Fruit fly (Drosophila melanogaster) whole organism, embryonic: ENCODE measurements around the gene Mrtf.

ENCODE experiments used
- Adf1 ChIP-seq: fragments of 200-800 bp; sonication (Bioruptor generic); IDR thresholded peaks from 2 replicates; pipeline ENCODE4 v1.3.6; 2022; ENCODE audit warnings: missing biosample characterization, missing genetic modification characterization
- B-H1 ChIP-seq: fragments of 200-800 bp; sonication (Bioruptor generic); IDR thresholded peaks from 3 replicates; pipeline ENCODE4 v1.3.6; 2022; ENCODE audit warnings: missing biosample characterization, missing genetic modification characterization
- B-H2 ChIP-seq: fragments of 200-800 bp; sonication (Bioruptor generic); optimal IDR thresholded peaks from 2 replicates; lab custom pipeline; 2018; ENCODE audit warnings: missing biosample characterization, mild to moderate bottlenecking, missing genetic modification characterization
- Bdp1 ChIP-seq: fragments of 200-800 bp; sonication (Bioruptor generic); optimal IDR thresholded peaks from 3 replicates; lab custom pipeline; 2016; ENCODE audit warnings: missing biosample characterization, missing genetic modification characterization
- CG10366 ChIP-seq: fragments of 200-800 bp; sonication (Bioruptor generic); IDR thresholded peaks from 2 replicates; pipeline ENCODE4 v1.3.6; 2022; ENCODE audit warnings: missing biosample characterization, missing genetic modification characterization
- CG10979 ChIP-seq: fragments of 200-800 bp; sonication (Bioruptor generic); optimal IDR thresholded peaks from 2 replicates; lab custom pipeline; 2018; ENCODE audit warnings: missing biosample characterization, mild to moderate bottlenecking, missing genetic modification characterization, moderate library complexity
- CG11093 ChIP-seq: fragments of 200-800 bp; sonication (Bioruptor generic); IDR thresholded peaks from 3 replicates; pipeline ENCODE4 v1.3.6; 2022; ENCODE audit warnings: missing biosample characterization, missing genetic modification characterization
- CG11398 ChIP-seq: fragments of 200-800 bp; sonication (Bioruptor generic); optimal IDR thresholded peaks from 2 replicates; lab custom pipeline; 2016; ENCODE audit warnings: missing biosample characterization, missing genetic modification characterization
- CG11695 ChIP-seq: fragments of 200-800 bp; sonication (Bioruptor generic); IDR thresholded peaks from 3 replicates; pipeline ENCODE4 v1.3.6; 2022; ENCODE audit warnings: missing biosample characterization, missing genetic modification characterization
- CG11696 ChIP-seq: fragments of 200-800 bp; sonication (Bioruptor generic); IDR thresholded peaks from 2 replicates; pipeline ENCODE4 v1.3.6; 2022; ENCODE audit warnings: missing biosample characterization, missing genetic modification characterization
- CG14441 ChIP-seq: fragments of 200-800 bp; sonication (Bioruptor generic); IDR thresholded peaks from 2 replicates; pipeline ENCODE4 v1.3.6; 2022; ENCODE audit warnings: missing biosample characterization, missing genetic modification characterization
- CG17568 ChIP-seq: fragments of 200-800 bp; sonication (Bioruptor generic); optimal IDR thresholded peaks from 2 replicates; lab custom pipeline; 2018; ENCODE audit warnings: missing biosample characterization, mild to moderate bottlenecking, missing genetic modification characterization, moderate library complexity
- CG17912 ChIP-seq: fragments of 200-800 bp; sonication (Bioruptor generic); optimal IDR thresholded peaks from 2 replicates; lab custom pipeline; 2018; ENCODE audit warnings: missing biosample characterization, mild to moderate bottlenecking, missing genetic modification characterization
- CG18476 ChIP-seq: fragments of 200-800 bp; sonication (Bioruptor generic); optimal IDR thresholded peaks from 2 replicates; lab custom pipeline; 2016; ENCODE audit warnings: missing biosample characterization, mild to moderate bottlenecking, missing genetic modification characterization
- CG2116 ChIP-seq: fragments of 200-800 bp; sonication (Bioruptor generic); optimal IDR thresholded peaks from 3 replicates; lab custom pipeline; 2018; ENCODE audit warnings: missing biosample characterization, mild to moderate bottlenecking, missing genetic modification characterization
- CG2889 ChIP-seq: fragments of 200-800 bp; sonication (Bioruptor generic); IDR thresholded peaks from 3 replicates; pipeline ENCODE4 v1.3.6; 2022; ENCODE audit warnings: missing biosample characterization, missing genetic modification characterization
- CG4328 ChIP-seq: fragments of 200-800 bp; sonication (Bioruptor generic); optimal IDR thresholded peaks from 3 replicates; lab custom pipeline; 2017; ENCODE audit warnings: missing biosample characterization, missing genetic modification reagents, missing genetic modification characterization
- CG4617 ChIP-seq: fragments of 200-800 bp; sonication (Bioruptor generic); optimal IDR thresholded peaks from 3 replicates; lab custom pipeline; 2016; ENCODE audit warnings: missing biosample characterization, missing genetic modification characterization, borderline replicate concordance
- CG5180 ChIP-seq: fragments of 200-800 bp; sonication (Bioruptor generic); optimal IDR thresholded peaks from 3 replicates; lab custom pipeline; 2017; ENCODE audit warnings: missing biosample characterization, missing genetic modification characterization, mild to moderate bottlenecking, moderate library complexity, missing genetic modification reagents
- CG6854 ChIP-seq: fragments of 200-800 bp; sonication (Bioruptor generic); optimal IDR thresholded peaks from 3 replicates; lab custom pipeline; 2017; ENCODE audit warnings: missing biosample characterization, mild to moderate bottlenecking, missing genetic modification characterization
- CG7987 ChIP-seq: fragments of 200-800 bp; sonication (Bioruptor generic); optimal IDR thresholded peaks from 2 replicates; lab custom pipeline; 2018; ENCODE audit warnings: missing biosample characterization, mild to moderate bottlenecking, missing genetic modification characterization, moderate library complexity
- CG8359 ChIP-seq: fragments of 200-800 bp; sonication (Bioruptor generic); optimal IDR thresholded peaks from 2 replicates; lab custom pipeline; 2017; ENCODE audit warnings: missing biosample characterization, mild to moderate bottlenecking, missing genetic modification characterization, borderline replicate concordance
- CG9215 ChIP-seq: fragments of 200-800 bp; sonication (Bioruptor generic); IDR thresholded peaks from 2 replicates; pipeline ENCODE4 v1.3.6; 2022; ENCODE audit warnings: missing biosample characterization, missing genetic modification characterization
- Camta ChIP-seq: fragments of 200-800 bp; sonication (Bioruptor generic); optimal IDR thresholded peaks from 2 replicates; lab custom pipeline; 2016; ENCODE audit warnings: missing biosample characterization, missing genetic modification characterization
- CoRest ChIP-seq: fragments of 200-800 bp; sonication (Bioruptor generic); optimal IDR thresholded peaks from 3 replicates; lab custom pipeline; 2018; ENCODE audit warnings: missing biosample characterization, mild to moderate bottlenecking, missing genetic modification characterization, moderate library complexity
- D ChIP-seq, 2 experiments: fragments of 200-800 bp in 1 of 2; fragments of >200 bp in 1 of 2; sonication (Bioruptor generic) in 1 of 2; optimal IDR thresholded peaks; 2 replicates in 1 of 2; 3 replicates in 1 of 2; lab custom pipeline; 2017; ENCODE audit warnings: mild to moderate bottlenecking in 1 of 2, missing biosample characterization in 1 of 2, missing genetic modification characterization in 1 of 2, missing genetic modification reagents in 1 of 2
- Gsc ChIP-seq: fragments of 200-800 bp; sonication (Bioruptor generic); IDR thresholded peaks from 2 replicates; pipeline ENCODE4 v1.3.6; 2022; ENCODE audit warnings: missing biosample characterization, missing genetic modification characterization
- Jarid2 ChIP-seq: fragments of 200-800 bp; sonication (Bioruptor generic); optimal IDR thresholded peaks from 3 replicates; lab custom pipeline; 2017; ENCODE audit warnings: mild to moderate bottlenecking, missing biosample characterization, missing genetic modification reagents, missing genetic modification characterization
- Lhr ChIP-seq: fragments of 200-800 bp; sonication (Bioruptor generic); optimal IDR thresholded peaks from 3 replicates; lab custom pipeline; 2017; ENCODE audit warnings: mild to moderate bottlenecking, missing biosample characterization, missing genetic modification reagents, missing genetic modification characterization
- MESR4 ChIP-seq: fragments of 200-800 bp; sonication (Bioruptor generic); optimal IDR thresholded peaks from 2 replicates; lab custom pipeline; 2018; ENCODE audit warnings: missing biosample characterization, mild to moderate bottlenecking, missing genetic modification characterization, moderate library complexity
- NfI ChIP-seq: fragments of 200-800 bp; sonication (Bioruptor generic); optimal IDR thresholded peaks from 3 replicates; lab custom pipeline; 2018; ENCODE audit warnings: missing biosample characterization, mild to moderate bottlenecking, missing genetic modification characterization, moderate library complexity
- Oli ChIP-seq: fragments of 200-800 bp; sonication (Bioruptor generic); optimal IDR thresholded peaks from 2 replicates; lab custom pipeline; 2018; ENCODE audit warnings: missing biosample characterization, mild to moderate bottlenecking, missing genetic modification characterization, moderate library complexity
- Optix ChIP-seq: fragments of 200-800 bp; sonication (Bioruptor generic); IDR thresholded peaks from 3 replicates; pipeline ENCODE4 v1.3.6; 2022; ENCODE audit warnings: missing biosample characterization, missing genetic modification characterization
- Sox100B ChIP-seq: fragments of 200-800 bp; sonication (Bioruptor generic); optimal IDR thresholded peaks from 3 replicates; lab custom pipeline; 2018; ENCODE audit warnings: missing biosample characterization, mild to moderate bottlenecking, missing genetic modification characterization
- Tbp ChIP-seq: fragments of >200 bp; optimal IDR thresholded peaks from 2 replicates; lab custom pipeline; 2018; ENCODE audit warnings: missing biosample characterization, missing genetic modification characterization
- Xbp1 ChIP-seq: fragments of 200-800 bp; sonication (Bioruptor generic); optimal IDR thresholded peaks from 3 replicates; lab custom pipeline; 2016; ENCODE audit warnings: missing biosample characterization, mild to moderate bottlenecking, missing genetic modification characterization
- disco-r ChIP-seq: fragments of 200-800 bp; sonication (Bioruptor generic); optimal IDR thresholded peaks from 2 replicates; lab custom pipeline; 2016; ENCODE audit warnings: missing biosample characterization, missing genetic modification characterization
- dm ChIP-seq: fragments of 200-800 bp; sonication (Bioruptor generic); optimal IDR thresholded peaks from 3 replicates; lab custom pipeline; 2016; ENCODE audit warnings: missing biosample characterization, missing genetic modification characterization
- exex ChIP-seq: fragments of 200-800 bp; sonication (Bioruptor generic); optimal IDR thresholded peaks from 4 replicates; lab custom pipeline; 2018; ENCODE audit warnings: missing biosample characterization, mild to moderate bottlenecking, missing genetic modification characterization, moderate library complexity
- fd102C ChIP-seq: fragments of 200-800 bp; sonication (Bioruptor generic); optimal IDR thresholded peaks from 2 replicates; lab custom pipeline; 2018; ENCODE audit warnings: missing biosample characterization, mild to moderate bottlenecking, missing genetic modification characterization, moderate library complexity
- kah ChIP-seq: fragments of 200-800 bp; sonication (Bioruptor generic); optimal IDR thresholded peaks from 2 replicates; lab custom pipeline; 2018; ENCODE audit warnings: missing biosample characterization, mild to moderate bottlenecking, missing genetic modification characterization
- luna ChIP-seq: fragments of 200-800 bp; sonication (Bioruptor generic); optimal IDR thresholded peaks from 2 replicates; lab custom pipeline; 2016; ENCODE audit warnings: missing biosample characterization, missing genetic modification characterization
- mam ChIP-seq: fragments of 200-800 bp; sonication (Bioruptor generic); optimal IDR thresholded peaks from 3 replicates; lab custom pipeline; 2016; ENCODE audit warnings: missing biosample characterization, missing genetic modification characterization
- sna ChIP-seq: fragments of 200-800 bp; sonication (Bioruptor generic); IDR thresholded peaks from 2 replicates; pipeline ENCODE4 v1.3.6; 2022; ENCODE audit warnings: missing biosample characterization, missing genetic modification characterization; ENCODE audit not compliant: partially characterized antibody
- tio ChIP-seq: fragments of 200-800 bp; sonication (Bioruptor generic); optimal IDR thresholded peaks from 2 replicates; lab custom pipeline; 2017; ENCODE audit warnings: missing biosample characterization, missing genetic modification characterization, inconsistent platforms
- tna ChIP-seq: fragments of 200-800 bp; sonication (Bioruptor generic); IDR thresholded peaks from 2 replicates; pipeline ENCODE4 v1.3.6; 2022; ENCODE audit warnings: missing biosample characterization, missing genetic modification characterization; ENCODE audit not compliant: partially characterized antibody
- unc-4 ChIP-seq: fragments of 200-800 bp; sonication (Bioruptor generic); IDR thresholded peaks from 2 replicates; pipeline ENCODE4 v1.3.6; 2022; ENCODE audit warnings: missing biosample characterization, missing genetic modification characterization; ENCODE audit not compliant: partially characterized antibody

The Mrtf gene

DNA sequence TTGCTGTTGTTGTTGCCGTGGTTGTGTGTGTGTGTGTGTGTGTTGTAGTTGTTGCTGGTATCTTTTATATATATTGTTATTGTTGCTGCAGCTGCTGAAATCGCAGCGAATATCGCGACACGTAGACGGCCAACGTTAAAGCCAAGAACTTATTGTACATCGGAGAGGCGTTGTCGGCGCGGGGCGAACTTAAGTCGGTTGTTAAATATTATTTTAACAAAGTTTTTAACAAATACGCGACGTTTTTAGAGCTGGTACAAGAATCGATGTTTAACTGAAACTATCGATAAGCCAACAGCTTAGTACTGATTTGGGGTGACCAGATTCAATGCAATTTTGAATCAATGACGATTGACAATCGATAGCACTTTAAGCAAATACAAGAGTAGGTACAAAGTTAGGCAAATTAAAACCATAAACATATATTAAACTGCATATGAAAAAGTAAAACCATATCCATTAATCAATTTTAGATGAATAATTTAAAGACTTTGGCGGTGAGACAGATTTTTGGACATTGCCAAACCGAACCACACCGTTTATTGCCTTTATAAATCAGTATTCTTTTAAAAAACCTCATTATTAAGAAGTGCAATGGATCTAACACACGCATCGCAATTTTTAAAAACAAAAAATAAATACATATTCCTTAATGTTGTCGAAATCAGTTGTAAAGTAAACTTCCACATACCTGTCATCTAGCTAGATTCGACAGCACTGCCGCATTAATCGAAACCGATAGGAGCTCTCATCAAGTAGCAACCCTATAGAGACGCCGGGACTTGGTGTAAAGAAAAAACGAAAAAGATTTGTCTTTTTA lies at the start of gene Mrtf, which contains the start of gene Non2 (continued):
- TF ChIP-seq CG10979 (tag; lab: Kevin White, UChicago) (peak; percentile 36), CG2116 (peak; percentile 98), fd102C (GFP tag; lab: Kevin White, UChicago) (no peak), unc-4 (GFP tag; lab: Robert Waterston, UW) (peak; percentile 72), Bdp1 (GFP tag; lab: Kevin White, UChicago) (peak; percentile 2), CG18476 (GFP tag; lab: Kevin White, UChicago) (peak; percentile 44), B-H2 (GFP tag; lab: Kevin White, UChicago) (peak; percentile 50), CG11398 (GFP tag; lab: Kevin White, UChicago) (no peak), CG9215 (GFP tag; lab: Robert Waterston, UW) (peak; percentile 43; the same call in 1 of the 2 replicates), Optix (GFP tag; lab: Robert Waterston, UW) (peak; percentile 23; the same call in 1 of the 3 replicates), Gsc (GFP tag; lab: Robert Waterston, UW) (no peak), dm (GFP tag; lab: Kevin White, UChicago) (peak; percentile 40), Jarid2 (GFP tag; lab: Kevin White, UChicago) (no peak), CoRest (peak; percentile 76), CG4328 (GFP tag; lab: Kevin White, UChicago) (peak; percentile 35), luna (GFP tag; lab: Kevin White, UChicago) (no peak), CG11093 (GFP tag; lab: Robert Waterston, UW) (no peak), kah (GFP tag; lab: Kevin White, UChicago) (no peak), Lhr (peak; percentile 2), MESR4 (GFP tag; lab: Kevin White, UChicago) (peak; percentile 47), tna (GFP tag; lab: Robert Waterston, UW) (peak; percentile 70), sna (peak; percentile 71), exex (tag; lab: Kevin White, UChicago) (peak; percentile 30), CG10366 (GFP tag; lab: Robert Waterston, UW) (peak; percentile 47), Adf1 (GFP tag; lab: Robert Waterston, UW) (no peak), CG6854 (GFP tag; lab: Kevin White, UChicago) (peak; percentile 47), CG14441 (GFP tag; lab: Robert Waterston, UW) (0 out of 2 replicates have a peak, but pooled peaks have one; percentile 16), Tbp (no peak), disco-r (GFP tag; lab: Kevin White, UChicago) (peak; percentile 42), CG17912 (no peak), mam (GFP tag; lab: Kevin White, UChicago) (peak; percentile 72), Sox100B (GFP tag; lab: Kevin White, UChicago) (peak; percentile 47), CG4617 (GFP tag; lab: Kevin White, UChicago) (peak; percentile 48), CG7987 (no peak), Oli (tag; lab: Kevin White, UChicago) (peak; percentile 17), D (optimal IDR thresholded peaks at IDR 0.05; lab: Kevin White, UChicago) (no peak), D (GFP tag; optimal IDR thresholded peaks at IDR 0.05; lab: Kevin White, UChicago) (peak; percentile 26), CG11696 (GFP tag; lab: Robert Waterston, UW) (0 out of 2 replicates have a peak, but pooled peaks have one; percentile 14), Camta (GFP tag; lab: Kevin White, UChicago) (peak; percentile 47), CG2889 (GFP tag; lab: Robert Waterston, UW) (no peak), Xbp1 (GFP tag; lab: Kevin White, UChicago) (peak; percentile 75), CG17568 (GFP tag; lab: Kevin White, UChicago) (no peak), tio (GFP tag; lab: Kevin White, UChicago) (no peak), CG8359 (GFP tag; lab: Kevin White, UChicago) (no peak), B-H1 (GFP tag; lab: Robert Waterston, UW) (0 out of 3 replicates have a peak, but pooled peaks have one; percentile 31), CG5180 (GFP tag; lab: Kevin White, UChicago) (no peak), CG11695 (GFP tag; lab: Robert Waterston, UW) (0 out of 3 replicates have a peak, but pooled peaks have one; percentile 45), NfI (GFP tag; lab: Kevin White, UChicago) (peak; percentile 58)
